Fruit fly (Drosophila melanogaster): ENCODE measurements around the gene CG6901.

CG6901 gene

DNA sequence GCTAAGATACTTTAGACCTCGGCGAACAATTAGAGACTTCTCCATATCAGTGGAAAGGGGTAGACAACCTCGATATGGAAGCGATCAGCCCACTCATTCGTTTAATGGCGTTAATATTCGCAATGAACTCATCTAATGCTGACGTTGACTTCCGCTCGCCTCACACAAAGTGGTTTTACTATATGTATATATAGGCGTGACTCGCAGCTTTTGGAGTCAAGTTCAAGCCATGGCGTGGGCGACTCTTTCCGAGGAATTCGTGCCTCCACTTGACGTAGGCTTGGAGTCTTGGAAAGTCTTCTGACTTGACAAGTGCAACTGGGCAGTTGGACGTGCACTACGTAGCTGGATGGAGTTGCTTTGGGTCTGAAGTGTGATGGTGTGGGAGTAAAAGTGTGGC is 30.5 kb downstream of the CG6901 start:
- TF ChIP-seq noc (tag; optimal IDR thresholded peaks at IDR 0.05) = no peak

DNA sequence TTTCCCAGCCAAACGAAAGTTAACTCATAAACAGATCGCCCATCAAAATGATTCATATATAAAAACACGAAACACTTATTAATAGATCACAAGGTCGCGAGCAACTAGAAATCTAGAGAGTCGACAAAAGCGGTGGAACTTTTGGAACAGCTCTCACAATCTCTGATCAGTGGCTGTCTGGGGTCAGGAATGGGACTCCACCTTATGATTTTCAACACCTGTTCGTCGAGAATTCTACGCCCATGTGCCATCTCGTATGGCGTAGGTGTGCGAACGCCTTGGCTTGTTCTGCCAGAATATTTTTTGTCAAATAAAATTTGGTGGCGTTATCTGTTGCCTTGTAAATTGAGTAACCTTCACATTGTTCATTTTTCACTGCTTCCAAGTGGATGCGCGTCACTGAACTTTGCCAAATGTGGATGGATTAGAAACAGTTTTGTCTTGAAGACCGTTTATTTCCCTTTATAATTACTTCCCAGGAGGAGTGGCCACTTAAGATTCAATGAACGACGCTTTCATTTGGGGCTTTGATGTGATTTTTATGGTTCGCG is 32.3 kb downstream of the CG6901 start:
- TF ChIP-seq noc (tag; optimal IDR thresholded peaks at IDR 0.05) = peak; percentile 70

DNA sequence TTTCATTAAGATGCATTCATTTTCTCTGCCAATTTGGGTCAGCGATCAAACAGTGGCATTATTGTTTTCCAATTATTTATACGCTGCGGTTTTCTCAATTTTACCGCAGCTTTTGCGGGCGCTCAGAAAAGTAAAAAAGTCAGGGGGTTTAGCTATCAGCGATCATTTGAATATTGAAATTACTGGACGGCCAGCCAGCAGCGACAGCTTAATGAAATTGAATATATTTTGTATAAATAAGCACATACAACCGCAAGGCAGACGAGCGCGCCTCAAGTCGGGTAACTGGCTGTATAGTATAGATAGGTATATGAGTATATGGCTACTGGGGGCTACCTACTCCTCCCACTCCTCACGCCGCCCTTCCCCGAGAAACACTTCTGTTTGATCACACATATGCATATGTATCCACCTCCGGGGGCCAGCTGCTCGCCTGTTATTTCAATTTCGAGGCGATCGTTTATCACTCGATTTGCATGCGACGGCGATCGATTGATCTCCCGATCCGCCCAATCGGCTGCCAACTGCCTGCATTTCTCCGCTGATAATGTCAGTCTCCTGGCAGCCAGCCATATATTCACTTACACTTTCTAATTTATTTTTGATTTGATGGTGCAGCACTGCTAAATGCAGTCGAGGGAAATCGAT is 33.1 kb downstream of the CG6901 start:
- TF ChIP-seq noc (tag; optimal IDR thresholded peaks at IDR 0.05) = no peak

DNA sequence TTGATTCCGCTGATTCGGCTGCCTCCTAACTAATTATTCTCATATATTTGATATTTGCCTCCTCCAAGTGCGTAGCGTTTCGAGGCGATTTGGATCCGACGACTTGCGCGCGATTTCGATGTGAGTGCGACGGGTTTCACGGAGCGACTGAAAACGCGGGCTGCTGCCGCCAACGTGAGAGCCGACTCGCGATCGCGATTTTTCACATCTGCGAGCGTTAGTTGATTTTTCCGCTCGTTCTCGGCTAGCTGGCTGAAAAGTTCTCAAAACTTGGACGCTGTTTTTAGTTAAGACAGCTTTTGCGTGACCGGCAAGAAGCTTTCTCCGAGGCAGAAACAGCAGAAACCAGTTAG is 33.6 kb downstream of the CG6901 start, which contains the start of gene CG10311:
TSS of gene CG10311 (minus strand) at position 153 of the 353 bp plus-strand sequence.
- no peak for TF ChIP-seq noc (tag; optimal IDR thresholded peaks at IDR 0.05)

DNA sequence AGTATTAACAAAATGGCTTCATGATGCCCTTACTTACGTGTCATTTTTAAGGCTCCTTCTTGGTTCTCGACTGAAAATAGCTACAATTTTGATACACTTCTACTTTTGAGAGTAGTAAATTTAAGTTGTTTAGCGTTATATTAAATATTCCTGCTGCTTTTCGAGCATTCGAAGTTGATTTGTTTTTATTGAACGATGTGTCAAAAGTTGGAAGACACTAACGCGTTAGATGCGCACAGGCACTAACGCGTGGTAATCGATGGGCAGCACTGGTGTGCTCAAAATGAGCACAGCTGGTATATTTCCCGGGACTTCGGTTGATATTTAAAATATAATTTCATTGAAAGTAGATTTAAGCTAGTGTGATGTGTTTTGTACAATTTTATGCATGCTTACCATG is 35.9 kb downstream of the CG6901 start, which contains the start of gene CG17931:
TSS of gene CG17931 (minus strand) at position 369 of the 400 bp plus-strand sequence.
- TF ChIP-seq noc (tag; optimal IDR thresholded peaks at IDR 0.05) = no peak

DNA sequence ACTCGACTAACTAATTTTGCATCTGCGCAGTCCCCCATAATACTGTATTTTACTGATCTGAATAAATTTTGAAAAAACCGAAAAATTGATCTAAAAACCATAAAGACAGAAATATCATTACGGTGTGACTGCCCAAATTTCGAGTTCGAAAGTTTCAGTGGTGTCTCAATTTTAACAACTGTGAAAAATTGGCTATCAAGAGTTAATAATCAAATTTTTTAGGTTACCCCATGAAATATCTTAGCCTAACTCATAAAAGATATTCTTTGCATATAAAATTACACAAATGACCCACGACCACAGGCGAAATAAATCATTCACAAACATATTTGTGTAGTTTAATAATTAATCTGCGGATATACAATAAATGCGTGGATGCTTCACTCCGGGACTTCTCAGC is 36.8 kb downstream of the CG6901 start, which contains the start of gene CG42446:
TSS of gene CG42446 (minus strand) at position 101 of the 400 bp plus-strand sequence.
- TF ChIP-seq noc (tag; optimal IDR thresholded peaks at IDR 0.05) = no peak

DNA sequence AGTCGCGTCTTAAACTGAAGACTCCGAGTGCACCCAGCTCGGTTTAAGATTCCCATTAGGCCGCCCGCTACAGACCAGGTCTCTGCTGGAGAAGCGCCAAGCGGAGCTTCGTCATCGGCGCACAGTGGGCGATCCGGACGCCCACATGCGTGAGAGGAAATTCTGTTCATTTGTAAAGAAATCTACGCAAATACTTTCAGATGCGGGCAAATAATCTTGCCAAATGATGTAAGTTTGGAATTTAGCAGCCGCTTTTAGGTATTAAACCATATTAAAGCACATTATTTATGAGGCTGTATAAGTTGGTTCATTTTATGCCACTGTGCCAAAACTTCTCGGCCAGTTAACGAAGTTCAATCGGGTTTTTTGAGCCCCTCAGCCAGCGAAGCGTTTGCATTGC is 45.1 kb downstream of the CG6901 start, which contains the start of gene js:
TSS of gene js (minus strand) at position 19 of the 400 bp plus-strand sequence.
- TF ChIP-seq noc (tag; optimal IDR thresholded peaks at IDR 0.05) = no peak

DNA sequence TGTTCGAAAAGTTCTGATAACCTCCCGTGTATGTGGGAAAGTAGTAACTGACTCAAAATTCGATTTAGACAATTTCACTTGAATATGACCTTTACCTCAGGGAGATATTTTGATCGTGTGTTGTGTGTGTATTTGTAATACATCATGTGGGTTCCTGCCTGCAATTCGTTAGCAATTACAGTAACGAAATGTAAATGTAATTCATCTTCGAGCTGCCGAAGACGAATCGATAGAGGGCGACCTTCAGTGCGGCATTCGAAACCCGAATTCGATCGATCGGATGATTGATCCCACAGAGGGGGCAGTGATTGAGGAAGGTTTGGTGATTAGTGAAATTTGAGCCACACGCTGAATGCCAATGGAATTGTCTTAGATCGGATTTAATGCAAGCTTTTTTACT is 47.2 kb downstream of the CG6901 start, which contains the start of gene CG10317:
TSS of gene CG10317 (minus strand) at position 101 of the 400 bp plus-strand sequence.
- TF ChIP-seq noc (tag; optimal IDR thresholded peaks at IDR 0.05) = no peak

DNA sequence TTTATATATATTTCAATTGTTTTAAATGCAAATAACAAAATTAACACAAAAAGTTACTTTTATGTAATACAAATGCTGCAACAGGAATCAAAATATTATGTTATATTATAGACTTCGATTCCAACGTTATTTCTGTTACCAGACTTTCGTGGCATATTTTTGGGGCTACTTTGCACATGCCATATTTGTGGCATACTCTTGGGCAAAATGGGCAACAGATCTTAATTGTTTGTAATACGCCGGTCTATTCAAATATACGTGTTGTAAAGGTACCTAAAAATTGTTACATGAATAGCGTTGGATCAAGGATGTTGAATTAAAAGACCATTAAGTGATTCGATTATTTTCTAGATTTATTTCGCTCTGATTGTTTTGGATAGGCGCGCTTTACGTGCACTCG is 50.9 kb downstream of the CG6901 start:
- TF ChIP-seq noc (tag; optimal IDR thresholded peaks at IDR 0.05) = no peak
